Worm (Caenorhabditis elegans): ENCODE results near the gene rec-8.
A peak's percentile ranks its signal among the peaks of the same experiment; 100 is the strongest.

Gene rec-8

ce11 chrIV:13334287-13334686 is 18.7 kb downstream of the rec-8 start:
- no peak for TF ChIP-seq ceh-16 (tag; optimal IDR thresholded peaks at IDR 0.05)
- TF ChIP-seq blmp-1 (tag; optimal IDR thresholded peaks at IDR 0.05; ENCODE audit: insufficient read depth), result no peak
- TF ChIP-seq nhr-129 (tag; optimal IDR thresholded peaks at IDR 0.05), result peak; percentile 53
- no peak for TF ChIP-seq ZK546.5 (tag; optimal IDR thresholded peaks at IDR 0.05)
- no peak for TF ChIP-seq elt-3 (tag; optimal IDR thresholded peaks at IDR 0.05)
- no peak for TF ChIP-seq aly-2 (tag; optimal IDR thresholded peaks at IDR 0.05)
- TF ChIP-seq nhr-237 (tag; optimal IDR thresholded peaks at IDR 0.05), result no peak
- TF ChIP-seq fos-1 (tag; optimal IDR thresholded peaks at IDR 0.05), result peak; percentile 27
- no peak for TF ChIP-seq Y55F3AM.14 (GFP tag; optimal IDR thresholded peaks at IDR 0.05)
- TF ChIP-seq peb-1 (tag; optimal IDR thresholded peaks at IDR 0.05), result no peak
- TF ChIP-seq sem-4 (tag; optimal IDR thresholded peaks at IDR 0.05), result no peak
- TF ChIP-seq nhr-25 (tag; optimal IDR thresholded peaks at IDR 0.05), result no peak
- no peak for TF ChIP-seq elt-1 (tag; optimal IDR thresholded peaks at IDR 0.05)
- TF ChIP-seq F13H6.1 (tag; optimal IDR thresholded peaks at IDR 0.05), result peak; percentile 23
- no peak for TF ChIP-seq nhr-21 (tag; optimal IDR thresholded peaks at IDR 0.05)
- no peak for TF ChIP-seq mab-5 (tag; optimal IDR thresholded peaks at IDR 0.05)
- TF ChIP-seq zag-1 (tag; optimal IDR thresholded peaks at IDR 0.05), result no peak
- no peak for TF ChIP-seq ama-1 (optimal IDR thresholded peaks at IDR 0.05)
- no peak for TF ChIP-seq ztf-1 (GFP tag; conservative IDR thresholded peaks at IDR 0.05)
- TF ChIP-seq nhr-12 (tag; optimal IDR thresholded peaks at IDR 0.05), result no peak
- TF ChIP-seq ceh-82 (tag; optimal IDR thresholded peaks at IDR 0.05), result no peak
- no peak for TF ChIP-seq unc-62 (GFP tag; optimal IDR thresholded peaks at IDR 0.05)
- TF ChIP-seq ztf-4 (tag; optimal IDR thresholded peaks at IDR 0.05), result no peak
- peak; percentile 34 for TF ChIP-seq sma-9 (GFP tag; optimal IDR thresholded peaks at IDR 0.05)
- TF ChIP-seq sma-9 (tag; optimal IDR thresholded peaks at IDR 0.05), result no peak

DNA sequence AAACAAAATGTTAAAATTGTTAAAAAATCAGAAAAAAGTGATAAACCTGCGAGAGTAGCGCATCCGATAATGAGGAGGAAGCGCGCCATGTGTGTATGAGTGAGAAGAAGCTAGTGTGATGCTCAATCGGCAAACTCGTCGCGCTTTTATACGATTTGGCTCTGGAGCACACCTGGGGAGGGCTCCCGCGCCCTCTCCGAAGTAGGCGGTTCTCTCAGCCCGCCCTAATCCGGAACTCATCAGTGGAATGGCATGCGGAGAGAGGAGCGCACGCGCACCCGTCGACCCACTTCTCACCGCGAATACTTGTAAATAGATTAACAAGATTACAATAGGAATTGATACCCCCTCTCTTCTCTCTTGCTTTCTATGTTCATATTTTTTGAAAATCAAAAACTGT is 21.7 kb downstream of the rec-8 start, which contains the start of gene pqn-74:
TSS of gene pqn-74 (minus strand) at position 122 of the 400 bp plus-strand sequence.
- TF ChIP-seq ztf-1 (GFP tag; conservative IDR thresholded peaks at IDR 0.05), result no peak
- no peak for TF ChIP-seq F13H6.1 (tag; optimal IDR thresholded peaks at IDR 0.05)

ce11 chrIV:13330547-13330946 is 22.4 kb downstream of the rec-8 start:
- TF ChIP-seq nhr-77 (tag; optimal IDR thresholded peaks at IDR 0.05) (no peak), blmp-1 (tag; optimal IDR thresholded peaks at IDR 0.05; ENCODE audit: insufficient read depth) (no peak), nhr-237 (tag; optimal IDR thresholded peaks at IDR 0.05) (no peak), ceh-16 (tag; optimal IDR thresholded peaks at IDR 0.05) (no peak), lsy-2 (tag; optimal IDR thresholded peaks at IDR 0.05) (no peak), egl-27 (tag; optimal IDR thresholded peaks at IDR 0.05) (no peak), R02D3.7 (tag; optimal IDR thresholded peaks at IDR 0.05) (no peak), dmd-4 (tag; optimal IDR thresholded peaks at IDR 0.05) (no peak), F13H6.1 (tag; optimal IDR thresholded peaks at IDR 0.05) (no peak), zag-1 (tag; optimal IDR thresholded peaks at IDR 0.05) (no peak), alr-1 (tag; optimal IDR thresholded peaks at IDR 0.05) (no peak), ztf-1 (GFP tag; conservative IDR thresholded peaks at IDR 0.05) (no peak), crh-2 (tag; optimal IDR thresholded peaks at IDR 0.05) (no peak), elt-3 (tag; optimal IDR thresholded peaks at IDR 0.05) (no peak), unc-62 (GFP tag; optimal IDR thresholded peaks at IDR 0.05) (no peak)

DNA sequence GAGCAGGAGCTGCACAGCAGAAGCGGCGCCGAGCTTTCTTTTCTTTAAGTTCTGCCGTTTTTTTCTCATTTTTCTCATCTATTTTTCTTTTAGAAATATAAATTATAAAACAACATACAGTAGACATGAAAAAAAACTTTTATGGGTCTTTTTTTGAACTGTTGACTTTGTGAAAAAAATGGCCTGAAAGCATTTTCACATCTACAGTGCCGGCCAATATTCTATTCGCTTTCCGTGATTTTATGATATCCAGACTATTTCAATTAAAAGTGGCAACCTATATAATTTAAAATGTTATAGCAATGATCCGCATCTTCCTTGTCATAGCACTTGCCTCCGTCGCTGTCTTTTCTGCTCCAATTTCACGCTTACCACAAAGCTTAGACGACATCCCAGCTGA is 24.9 kb downstream of the rec-8 start, which contains the start of gene far-6:
TSS of gene far-6 (plus strand) at position 301 of the 400 bp plus-strand sequence.
- TF ChIP-seq fos-1 (tag; optimal IDR thresholded peaks at IDR 0.05), result no peak
- TF ChIP-seq ztf-4 (tag; optimal IDR thresholded peaks at IDR 0.05), result no peak
- TF ChIP-seq R02D3.7 (tag; optimal IDR thresholded peaks at IDR 0.05), result no peak
- no peak for TF ChIP-seq Y55F3AM.14 (GFP tag; optimal IDR thresholded peaks at IDR 0.05)
- no peak for TF ChIP-seq nhr-10 (tag; optimal IDR thresholded peaks at IDR 0.05)
- no peak for TF ChIP-seq aly-2 (tag; optimal IDR thresholded peaks at IDR 0.05)
- TF ChIP-seq sem-4 (tag; optimal IDR thresholded peaks at IDR 0.05), result no peak
- TF ChIP-seq sma-9 (GFP tag; optimal IDR thresholded peaks at IDR 0.05), result no peak
- TF ChIP-seq sma-9 (tag; optimal IDR thresholded peaks at IDR 0.05), result no peak
- no peak for TF ChIP-seq blmp-1 (tag; optimal IDR thresholded peaks at IDR 0.05; ENCODE audit: insufficient read depth)
- TF ChIP-seq sma-3 (GFP tag; optimal IDR thresholded peaks at IDR 0.05), result no peak
- no peak for TF ChIP-seq crh-2 (tag; optimal IDR thresholded peaks at IDR 0.05)
- no peak for TF ChIP-seq elt-1 (tag; optimal IDR thresholded peaks at IDR 0.05)
- TF ChIP-seq ztf-11 (tag; optimal IDR thresholded peaks at IDR 0.05), result no peak
- TF ChIP-seq nhr-11 (tag; optimal IDR thresholded peaks at IDR 0.05), result no peak
- TF ChIP-seq peb-1 (tag; optimal IDR thresholded peaks at IDR 0.05), result no peak
